Fruit fly (Drosophila melanogaster) whole organism, embryonic: ENCODE measurements around the gene CG31743.

Source experiments
- B-H1 ChIP-seq: fragments of 200-800 bp; sonication (Bioruptor generic); IDR thresholded peaks from 3 replicates; pipeline ENCODE4 v1.3.6; 2022; ENCODE audit warnings: missing biosample characterization, missing genetic modification characterization
- CG10565 ChIP-seq: fragments of 200-800 bp; sonication (Bioruptor generic); optimal IDR thresholded peaks from 3 replicates; lab custom pipeline; 2016; ENCODE audit warnings: missing biosample characterization, mild to moderate bottlenecking, missing genetic modification characterization
- CG10654 ChIP-seq: fragments of 200-800 bp; sonication (Bioruptor generic); optimal IDR thresholded peaks from 2 replicates; lab custom pipeline; 2016; ENCODE audit warnings: missing biosample characterization, missing genetic modification characterization
- CG11093 ChIP-seq: fragments of 200-800 bp; sonication (Bioruptor generic); IDR thresholded peaks from 3 replicates; pipeline ENCODE4 v1.3.6; 2022; ENCODE audit warnings: missing biosample characterization, missing genetic modification characterization
- CG11695 ChIP-seq: fragments of 200-800 bp; sonication (Bioruptor generic); IDR thresholded peaks from 3 replicates; pipeline ENCODE4 v1.3.6; 2022; ENCODE audit warnings: missing biosample characterization, missing genetic modification characterization
- CG11696 ChIP-seq: fragments of 200-800 bp; sonication (Bioruptor generic); IDR thresholded peaks from 2 replicates; pipeline ENCODE4 v1.3.6; 2022; ENCODE audit warnings: missing biosample characterization, missing genetic modification characterization
- CG13296 ChIP-seq: fragments of 200-800 bp; sonication (Bioruptor generic); optimal IDR thresholded peaks from 3 replicates; lab custom pipeline; 2018; ENCODE audit warnings: missing biosample characterization, mild to moderate bottlenecking, missing genetic modification characterization
- CG14860 ChIP-seq: fragments of 200-800 bp; sonication (Bioruptor generic); IDR thresholded peaks from 3 replicates; pipeline ENCODE4 v1.3.6; 2022; ENCODE audit warnings: missing biosample characterization, missing genetic modification characterization; ENCODE audit not compliant: partially characterized antibody
- CG17829 ChIP-seq: fragments of 200-800 bp; optimal IDR thresholded peaks from 2 replicates; lab custom pipeline; 2019; ENCODE audit warnings: missing biosample characterization, mild to moderate bottlenecking, missing genetic modification characterization, moderate library complexity
- CG2678 ChIP-seq: fragments of 200-800 bp; sonication (Bioruptor generic); optimal IDR thresholded peaks from 3 replicates; lab custom pipeline; 2019; ENCODE audit warnings: missing biosample characterization, mild to moderate bottlenecking, missing genetic modification characterization, moderate library complexity
- CG3065 ChIP-seq: fragments of 200-800 bp; sonication (Bioruptor generic); optimal IDR thresholded peaks from 2 replicates; lab custom pipeline; 2016; ENCODE audit warnings: missing biosample characterization, missing genetic modification characterization
- CG3407 ChIP-seq: fragments of 200-800 bp; sonication (Bioruptor generic); optimal IDR thresholded peaks from 2 replicates; lab custom pipeline; 2018; ENCODE audit warnings: missing biosample characterization, mild to moderate bottlenecking, missing genetic modification characterization
- CG3995 ChIP-seq: fragments of 200-800 bp; sonication (Bioruptor generic); optimal IDR thresholded peaks from 3 replicates; lab custom pipeline; 2016; ENCODE audit warnings: missing biosample characterization, missing genetic modification characterization
- CG4707 ChIP-seq: fragments of 200-800 bp; sonication (Bioruptor generic); optimal IDR thresholded peaks from 2 replicates; lab custom pipeline; 2018; ENCODE audit warnings: missing biosample characterization, mild to moderate bottlenecking, missing genetic modification characterization, moderate library complexity
- CG6765 ChIP-seq: fragments of 200-800 bp; sonication (Bioruptor generic); optimal IDR thresholded peaks from 3 replicates; lab custom pipeline; 2017; ENCODE audit warnings: missing biosample characterization, mild to moderate bottlenecking, missing genetic modification characterization
- CG6813 ChIP-seq: fragments of 200-800 bp; sonication (Bioruptor generic); optimal IDR thresholded peaks from 2 replicates; lab custom pipeline; 2017; ENCODE audit warnings: missing biosample characterization, missing genetic modification characterization, mild to moderate bottlenecking, moderate library complexity, missing genetic modification reagents
- CG7987 ChIP-seq: fragments of 200-800 bp; sonication (Bioruptor generic); optimal IDR thresholded peaks from 2 replicates; lab custom pipeline; 2018; ENCODE audit warnings: missing biosample characterization, mild to moderate bottlenecking, missing genetic modification characterization, moderate library complexity
- CG8290 ChIP-seq, 3 experiments: fragments of 200-800 bp; sonication (Bioruptor generic); optimal IDR thresholded peaks; 2 replicates each; lab custom pipeline; 2016 to 2019; ENCODE audit warnings: missing biosample characterization in 3 of 3, missing genetic modification characterization in 3 of 3, mild to moderate bottlenecking in 2 of 3, moderate library complexity in 1 of 3
- CG8388 ChIP-seq: fragments of 200-800 bp; sonication (Bioruptor generic); optimal IDR thresholded peaks from 2 replicates; lab custom pipeline; 2019; ENCODE audit warnings: missing biosample characterization, mild to moderate bottlenecking, missing genetic modification characterization, moderate library complexity
- Deaf1 ChIP-seq: fragments of 200-800 bp; optimal IDR thresholded peaks from 3 replicates; lab custom pipeline; 2019; ENCODE audit warnings: missing biosample characterization, mild to moderate bottlenecking, missing genetic modification characterization, moderate library complexity
- Dll ChIP-seq: fragments of 200-800 bp; sonication (Bioruptor generic); IDR thresholded peaks from 4 replicates; pipeline ENCODE4 v1.3.6; 2022; ENCODE audit warnings: missing biosample characterization, missing genetic modification characterization; ENCODE audit not compliant: partially characterized antibody
- Doc2 ChIP-seq: fragments of 200-800 bp; sonication (Bioruptor generic); IDR thresholded peaks from 2 replicates; pipeline ENCODE4 v1.3.6; 2022; ENCODE audit warnings: missing biosample characterization, missing genetic modification characterization
- ERR ChIP-seq: fragments of 200-800 bp; sonication (Bioruptor generic); optimal IDR thresholded peaks from 2 replicates; lab custom pipeline; 2016; ENCODE audit warnings: missing biosample characterization, missing genetic modification characterization
- Fer2 ChIP-seq: fragments of 200-800 bp; sonication (Bioruptor generic); optimal IDR thresholded peaks from 2 replicates; lab custom pipeline; 2018; ENCODE audit warnings: missing biosample characterization, mild to moderate bottlenecking, missing genetic modification characterization, moderate library complexity
- GATAe ChIP-seq: fragments of 200-800 bp; sonication (Bioruptor generic); conservative IDR thresholded peaks from 2 replicates; pipeline ENCODE4 v1.3.6; 2022; ENCODE audit warnings: missing biosample characterization, missing genetic modification characterization
- Oli ChIP-seq: fragments of 200-800 bp; sonication (Bioruptor generic); optimal IDR thresholded peaks from 2 replicates; lab custom pipeline; 2018; ENCODE audit warnings: missing biosample characterization, mild to moderate bottlenecking, missing genetic modification characterization, moderate library complexity
- bigmax ChIP-seq: fragments of 200-800 bp; sonication (Bioruptor generic); optimal IDR thresholded peaks from 2 replicates; lab custom pipeline; 2018; ENCODE audit warnings: missing biosample characterization, mild to moderate bottlenecking, missing genetic modification characterization
- caup ChIP-seq: fragments of 200-800 bp; sonication (Bioruptor generic); optimal IDR thresholded peaks from 3 replicates; lab custom pipeline; 2017; ENCODE audit warnings: missing biosample characterization, mild to moderate bottlenecking, missing genetic modification characterization, moderate library complexity; ENCODE audit not compliant: severe bottlenecking
- cwo ChIP-seq: fragments of 200-800 bp; sonication (Bioruptor generic); optimal IDR thresholded peaks from 3 replicates; lab custom pipeline; 2017; ENCODE audit warnings: missing biosample characterization, missing genetic modification characterization, mild to moderate bottlenecking, moderate library complexity, missing genetic modification reagents
- da ChIP-seq: fragments of 200-800 bp; sonication (Bioruptor generic); optimal IDR thresholded peaks from 2 replicates; lab custom pipeline; 2016; ENCODE audit warnings: missing biosample characterization, missing genetic modification characterization
- dan ChIP-seq: fragments of 200-800 bp; sonication (Bioruptor generic); IDR thresholded peaks from 2 replicates; pipeline ENCODE4 v1.3.6; 2022; ENCODE audit warnings: missing biosample characterization, missing genetic modification characterization
- dm ChIP-seq: fragments of 200-800 bp; sonication (Bioruptor generic); optimal IDR thresholded peaks from 3 replicates; lab custom pipeline; 2016; ENCODE audit warnings: missing biosample characterization, missing genetic modification characterization
- ems ChIP-seq: fragments of 200-800 bp; sonication (Bioruptor generic); optimal IDR thresholded peaks from 3 replicates; lab custom pipeline; 2016; ENCODE audit warnings: missing biosample characterization, missing genetic modification characterization
- fru ChIP-seq: fragments of >200 bp; optimal IDR thresholded peaks from 2 replicates; lab custom pipeline; 2017
- hkb ChIP-seq, 2 experiments: fragments of 200-800 bp in 1 of 2; fragments of >200 bp in 1 of 2; sonication (Bioruptor generic) in 1 of 2; IDR thresholded peaks in 1 of 2; optimal IDR thresholded peaks in 1 of 2; 2 replicates each; pipeline versions ENCODE4 v1.3.6 to Lab custom; 2017 to 2022; ENCODE audit warnings: missing biosample characterization in 1 of 2, missing genetic modification characterization in 1 of 2
- ind ChIP-seq: fragments of 200-800 bp; sonication (Bioruptor generic); optimal IDR thresholded peaks from 3 replicates; lab custom pipeline; 2016; ENCODE audit warnings: missing biosample characterization, missing genetic modification characterization
- nom ChIP-seq: fragments of 200-800 bp; sonication (Bioruptor generic); optimal IDR thresholded peaks from 2 replicates; lab custom pipeline; 2017; ENCODE audit warnings: missing biosample characterization, missing genetic modification characterization, mild to moderate bottlenecking, moderate library complexity, missing genetic modification reagents
- onecut ChIP-seq: fragments of 200-800 bp; sonication (Bioruptor generic); IDR thresholded peaks from 2 replicates; pipeline ENCODE4 v1.3.6; 2022; ENCODE audit warnings: missing biosample characterization, missing genetic modification characterization
- org-1 ChIP-seq: fragments of 200-800 bp; sonication (Bioruptor generic); optimal IDR thresholded peaks from 2 replicates; lab custom pipeline; 2017; ENCODE audit warnings: missing biosample characterization, missing genetic modification characterization
- pan ChIP-seq, 4 experiments: fragments of >200 bp in 3 of 4; fragments of 200-800 bp in 1 of 4; sonication (Bioruptor generic) in 1 of 4; optimal IDR thresholded peaks in 3 of 4; IDR thresholded peaks in 1 of 4; 2 replicates each; pipeline versions ENCODE4 v1.3.6 to Lab custom; 2017 to 2022; ENCODE audit warnings: missing biosample characterization in 2 of 4, missing genetic modification characterization in 2 of 4, mixed read lengths in 1 of 4
- pb ChIP-seq: fragments of 200-800 bp; sonication (Bioruptor generic); optimal IDR thresholded peaks from 3 replicates; lab custom pipeline; 2016; ENCODE audit warnings: missing biosample characterization, missing genetic modification characterization
- phol ChIP-seq: fragments of 200-800 bp; sonication (Bioruptor generic); optimal IDR thresholded peaks from 3 replicates; lab custom pipeline; 2018; ENCODE audit warnings: missing biosample characterization, mild to moderate bottlenecking, missing genetic modification characterization, moderate library complexity
- sqz ChIP-seq: fragments of 200-800 bp; sonication (Bioruptor generic); optimal IDR thresholded peaks from 3 replicates; lab custom pipeline; 2018; ENCODE audit warnings: missing biosample characterization, mild to moderate bottlenecking, missing genetic modification characterization
- stc ChIP-seq: fragments of 200-800 bp; sonication (Bioruptor generic); IDR thresholded peaks from 2 replicates; pipeline ENCODE4 v1.3.6; 2022; ENCODE audit warnings: missing biosample characterization, missing genetic modification characterization
- tgo ChIP-seq: fragments of 200-800 bp; sonication (Bioruptor generic); IDR thresholded peaks from 3 replicates; pipeline ENCODE4 v1.3.6; 2022; ENCODE audit warnings: missing biosample characterization, missing genetic modification characterization
- unc-4 ChIP-seq: fragments of 200-800 bp; sonication (Bioruptor generic); IDR thresholded peaks from 2 replicates; pipeline ENCODE4 v1.3.6; 2022; ENCODE audit warnings: missing biosample characterization, missing genetic modification characterization; ENCODE audit not compliant: partially characterized antibody
- usp ChIP-seq: fragments of >200 bp; optimal IDR thresholded peaks from 2 replicates; lab custom pipeline; 2017; ENCODE audit warnings: missing biosample characterization, missing genetic modification characterization
- wdn ChIP-seq: fragments of 200-800 bp; sonication (Bioruptor generic); IDR thresholded peaks from 2 replicates; pipeline ENCODE4 v1.3.6; 2022; ENCODE audit warnings: missing biosample characterization, missing genetic modification characterization
- zen ChIP-seq: fragments of 200-800 bp; sonication (Bioruptor generic); optimal IDR thresholded peaks from 3 replicates; lab custom pipeline; 2018; ENCODE audit warnings: missing biosample characterization, mild to moderate bottlenecking, missing genetic modification characterization, moderate library complexity

Gene CG31743

dm6 chr2L:16858466-16859007 lies 20.8 kb upstream of the CG31743 start, which contains the start of gene CG31809 (continued):
- TF ChIP-seq CG17829 (tag; lab: Kevin White, UChicago) (no peak), CG8290 (GFP tag; optimal IDR thresholded peaks at IDR 0.05; lab: Kevin White, UChicago) (no peak), CG8290 (tag; optimal IDR thresholded peaks at IDR 0.05; lab: Kevin White, UChicago) (no peak), CG11093 (GFP tag; lab: Robert Waterston, UW) (no peak), Dll (0 out of 4 replicates have a peak, but pooled peaks have one; percentile 23), Deaf1 (tag; lab: Kevin White, UChicago) (peak; percentile 62), CG14860 (GFP tag; lab: Robert Waterston, UW) (no peak), Oli (tag; lab: Kevin White, UChicago) (no peak), CG4707 (GFP tag; lab: Kevin White, UChicago) (no peak), GATAe (GFP tag; lab: Robert Waterston, UW) (no peak), CG11695 (GFP tag; lab: Robert Waterston, UW) (no peak), stc (GFP tag; lab: Robert Waterston, UW) (no peak), CG2678 (tag; lab: Kevin White, UChicago) (no peak), CG3995 (GFP tag; lab: Kevin White, UChicago) (no peak), pan (optimal IDR thresholded peaks at IDR 0.05; lab: Kevin White, UChicago) (no peak), pan (GFP tag; optimal IDR thresholded peaks at IDR 0.05 in 1 of 2, IDR thresholded peaks at IDR 0.05 in 1 of 2) (no peak), tgo (GFP tag; lab: Robert Waterston, UW) (no peak), pb (GFP tag; lab: Kevin White, UChicago) (no peak), B-H1 (GFP tag; lab: Robert Waterston, UW) (no peak), bigmax (GFP tag; lab: Kevin White, UChicago) (no peak), ERR (GFP tag; lab: Kevin White, UChicago) (no peak), zen (no peak), CG10654 (GFP tag; lab: Kevin White, UChicago) (no peak), phol (tag; lab: Kevin White, UChicago) (no peak), cwo (peak; percentile 67), usp (GFP tag; lab: Kevin White, UChicago) (no peak), CG6813 (peak; percentile 25), dan (GFP tag; lab: Robert Waterston, UW) (no peak), hkb (optimal IDR thresholded peaks at IDR 0.05; lab: Kevin White, UChicago) (no peak), hkb (GFP tag; IDR thresholded peaks at IDR 0.05; lab: Robert Waterston, UW) (peak; percentile 38; the same call in 1 of the 2 replicates), onecut (GFP tag; lab: Robert Waterston, UW) (peak; percentile 38; the same call in 1 of the 2 replicates), fru (no peak), CG3407 (GFP tag; lab: Kevin White, UChicago) (no peak), nom (GFP tag; lab: Kevin White, UChicago) (no peak), wdn (GFP tag; lab: Robert Waterston, UW) (no peak), CG13296 (peak; percentile 20), Doc2 (GFP tag; lab: Robert Waterston, UW) (no peak), ems (GFP tag; lab: Kevin White, UChicago) (no peak), CG8388 (GFP tag; lab: Kevin White, UChicago) (no peak), unc-4 (GFP tag; lab: Robert Waterston, UW) (no peak), CG10565 (GFP tag; lab: Kevin White, UChicago) (no peak), sqz (GFP tag; lab: Kevin White, UChicago) (peak; percentile 36), da (GFP tag; lab: Kevin White, UChicago) (no peak), CG6765 (no peak), CG3065 (GFP tag; lab: Kevin White, UChicago) (no peak), org-1 (GFP tag; lab: Kevin White, UChicago) (no peak), dm (GFP tag; lab: Kevin White, UChicago) (no peak), CG7987 (GFP tag; lab: Kevin White, UChicago) (peak; percentile 13), Fer2 (tag; lab: Kevin White, UChicago) (no peak), CG11696 (GFP tag; lab: Robert Waterston, UW) (no peak), ind (GFP tag; lab: Kevin White, UChicago) (no peak), caup (no peak)
